Worm (Caenorhabditis elegans): ENCODE measurements around the gene math-9.

ce11 chrII:1939652-1940051 is 49.1 kb upstream of the math-9 start, which contains the start of gene ZK250.13:
- TF ChIP-seq nhr-41 (GFP tag; IDR thresholded peaks at IDR 0.05) (no peak), ztf-11 (tag; optimal IDR thresholded peaks at IDR 0.05) (no peak), nhr-42 (GFP tag; IDR thresholded peaks at IDR 0.05) (no peak), nhr-237 (tag; optimal IDR thresholded peaks at IDR 0.05) (no peak), snpc-1.2 (GFP tag; IDR thresholded peaks at IDR 0.05) (no peak), vab-7 (GFP tag; IDR thresholded peaks at IDR 0.05) (no peak), ceh-82 (tag; optimal IDR thresholded peaks at IDR 0.05) (no peak), nhr-11 (tag; optimal IDR thresholded peaks at IDR 0.05) (no peak), mdl-1 (tag; optimal IDR thresholded peaks at IDR 0.05) (no peak), lir-3 (tag; optimal IDR thresholded peaks at IDR 0.05) (no peak), egl-27 (tag; optimal IDR thresholded peaks at IDR 0.05) (no peak)

Data from whole organism, L4 larva.